Worm (Caenorhabditis elegans) whole organism, early embryonic: ENCODE data around the gene col-78.

ENCODE experiments used
- B0310.2 ChIP-seq: sonication (generic microtip); optimal IDR thresholded peaks from 2 replicates; lab custom pipeline; 2016; ENCODE audit warnings: mild to moderate bottlenecking, missing genetic modification characterization, missing compliant biosample characterization
- F13C5.2 ChIP-seq: sonication (generic microtip); optimal IDR thresholded peaks from 2 replicates; lab custom pipeline; 2017; ENCODE audit warnings: mild to moderate bottlenecking, missing genetic modification characterization, inconsistent platforms, missing compliant biosample characterization
- aly-1 ChIP-seq: sonication (generic microtip); optimal IDR thresholded peaks from 2 replicates; lab custom pipeline; 2016; ENCODE audit warnings: missing genetic modification characterization, missing compliant biosample characterization
- ama-1 ChIP-seq: fragments of 150-350 bp; optimal IDR thresholded peaks from 2 replicates; lab custom pipeline; 2014
- ceh-13 ChIP-seq: fragments of 200-800 bp; sonication (Bioruptor generic); optimal IDR thresholded peaks from 2 replicates; lab custom pipeline; 2018; ENCODE audit warnings: mild to moderate bottlenecking, missing genetic modification characterization, missing compliant biosample characterization
- ceh-36 ChIP-seq: sonication (generic microtip); optimal IDR thresholded peaks from 2 replicates; lab custom pipeline; 2016; ENCODE audit warnings: missing genetic modification characterization, inconsistent platforms, missing compliant biosample characterization
- flt-1 ChIP-seq: fragments of 200-800 bp; sonication (Bioruptor generic); IDR thresholded peaks from 2 replicates; pipeline ENCODE4 v1.3.6; 2022; ENCODE audit warnings: missing genetic modification characterization, missing compliant biosample characterization
- hmg-4 ChIP-seq: fragments of 200-800 bp; sonication (Bioruptor generic); optimal IDR thresholded peaks from 2 replicates; lab custom pipeline; 2018; ENCODE audit warnings: mild to moderate bottlenecking, missing genetic modification characterization, missing compliant biosample characterization
- hnd-1 ChIP-seq: sonication (generic microtip); optimal IDR thresholded peaks from 2 replicates; lab custom pipeline; 2016; ENCODE audit warnings: missing genetic modification characterization, missing compliant biosample characterization
- pes-1 ChIP-seq: fragments of 200-800 bp; sonication (Bioruptor generic); IDR thresholded peaks from 2 replicates; pipeline ENCODE4 v1.3.6; 2022; ENCODE audit warnings: missing genetic modification reagents, missing genetic modification characterization, missing compliant biosample characterization
- scrt-1 ChIP-seq: fragments of 200-800 bp; sonication (Bioruptor generic); IDR thresholded peaks from 2 replicates; pipeline ENCODE4 v1.3.6; 2022; ENCODE audit warnings: missing genetic modification characterization, missing compliant biosample characterization
- tbx-11 ChIP-seq: fragments of 200-800 bp; sonication (Bioruptor generic); IDR thresholded peaks from 2 replicates; pipeline ENCODE4 v1.3.6; 2022; ENCODE audit warnings: missing genetic modification characterization, missing compliant biosample characterization
- tbx-37 ChIP-seq: fragments of 200-800 bp; sonication (Bioruptor generic); conservative IDR thresholded peaks from 2 replicates; pipeline ENCODE4 v1.3.6; 2022; ENCODE audit warnings: missing genetic modification reagents, missing genetic modification characterization, missing compliant biosample characterization

DNA sequence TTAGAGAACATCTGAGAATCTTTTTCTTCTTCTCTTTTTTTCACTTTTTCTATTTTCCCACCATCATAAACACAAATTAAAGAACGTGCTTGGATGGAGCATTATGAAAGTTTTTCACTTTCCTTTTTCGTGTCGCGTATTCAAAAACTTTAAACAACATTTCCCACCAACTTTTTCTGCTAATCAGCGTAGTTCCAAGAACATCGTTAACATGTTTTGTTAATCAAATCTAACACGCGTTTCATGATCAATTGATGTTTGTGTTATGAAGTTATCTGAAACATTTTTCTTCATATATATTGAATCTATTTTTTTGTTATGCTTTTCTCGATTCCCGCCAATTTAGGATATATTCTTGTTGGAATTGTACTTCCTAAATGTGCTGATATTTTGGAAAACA is 36.7 kb upstream of the col-78 start:
- TF ChIP-seq scrt-1 (GFP tag; lab: Robert Waterston, UW) (no peak), hmg-4 (GFP tag; lab: Kevin White, UChicago) (no peak), ama-1 (lab: Kevin White, UChicago) (no peak), B0310.2 (tag; lab: Kevin White, UChicago) (no peak), aly-1 (tag; lab: Kevin White, UChicago) (no peak), tbx-11 (GFP tag; lab: Robert Waterston, UW) (no peak), pes-1 (GFP tag; lab: Robert Waterston, UW) (no peak), F13C5.2 (no peak), hnd-1 (tag; lab: Kevin White, UChicago) (no peak), flt-1 (GFP tag; lab: Robert Waterston, UW) (no peak), ceh-13 (GFP tag; lab: Kevin White, UChicago) (no peak), tbx-37 (GFP tag; lab: Robert Waterston, UW) (no peak), ceh-36 (no peak)
